Fruit fly (Drosophila melanogaster) whole organism, embryonic: ENCODE data around the gene CG43367.

ENCODE experiments used
- Atf6 ChIP-seq: fragments of 200-800 bp; sonication (Bioruptor generic); IDR thresholded peaks from 2 replicates; pipeline ENCODE4 v1.3.6; 2022; ENCODE audit warnings: missing biosample characterization, missing genetic modification characterization
- BEAF-32 ChIP-seq: fragments of 200-800 bp; sonication (Bioruptor generic); optimal IDR thresholded peaks from 3 replicates; lab custom pipeline; 2017; ENCODE audit warnings: missing biosample characterization, missing genetic modification characterization, mild to moderate bottlenecking, moderate library complexity, missing genetic modification reagents
- CG10147 ChIP-seq: fragments of 200-800 bp; sonication (Bioruptor generic); optimal IDR thresholded peaks from 2 replicates; lab custom pipeline; 2019; ENCODE audit warnings: missing biosample characterization, mild to moderate bottlenecking, missing genetic modification characterization, moderate library complexity
- CG10366 ChIP-seq: fragments of 200-800 bp; sonication (Bioruptor generic); IDR thresholded peaks from 2 replicates; pipeline ENCODE4 v1.3.6; 2022; ENCODE audit warnings: missing biosample characterization, missing genetic modification characterization
- CG10979 ChIP-seq: fragments of 200-800 bp; sonication (Bioruptor generic); optimal IDR thresholded peaks from 2 replicates; lab custom pipeline; 2018; ENCODE audit warnings: missing biosample characterization, mild to moderate bottlenecking, missing genetic modification characterization, moderate library complexity
- CG13624 ChIP-seq: fragments of 200-800 bp; sonication (Bioruptor generic); optimal IDR thresholded peaks from 2 replicates; lab custom pipeline; 2016; ENCODE audit warnings: missing biosample characterization, missing genetic modification characterization
- CG13775 ChIP-seq: fragments of 200-800 bp; sonication (Bioruptor generic); optimal IDR thresholded peaks from 3 replicates; lab custom pipeline; 2017; ENCODE audit warnings: missing biosample characterization, mild to moderate bottlenecking, missing genetic modification characterization
- CG17829 ChIP-seq: fragments of 200-800 bp; optimal IDR thresholded peaks from 2 replicates; lab custom pipeline; 2019; ENCODE audit warnings: missing biosample characterization, mild to moderate bottlenecking, missing genetic modification characterization, moderate library complexity
- CG2120 ChIP-seq: fragments of 200-800 bp; sonication (Bioruptor generic); optimal IDR thresholded peaks from 3 replicates; lab custom pipeline; 2016; ENCODE audit warnings: missing biosample characterization, missing genetic modification characterization
- CG2678 ChIP-seq: fragments of 200-800 bp; sonication (Bioruptor generic); optimal IDR thresholded peaks from 3 replicates; lab custom pipeline; 2019; ENCODE audit warnings: missing biosample characterization, mild to moderate bottlenecking, missing genetic modification characterization, moderate library complexity
- CG30403 ChIP-seq: fragments of 200-800 bp; sonication (Bioruptor generic); optimal IDR thresholded peaks from 3 replicates; lab custom pipeline; 2016; ENCODE audit warnings: missing biosample characterization, missing genetic modification characterization
- CG31224 ChIP-seq: fragments of 200-800 bp; sonication (Bioruptor generic); IDR thresholded peaks from 2 replicates; pipeline ENCODE4 v1.3.6; 2022; ENCODE audit warnings: missing biosample characterization, missing genetic modification characterization
- CG31441 ChIP-seq: fragments of 200-800 bp; sonication (Bioruptor generic); IDR thresholded peaks from 2 replicates; pipeline ENCODE4 v1.3.6; 2022; ENCODE audit warnings: missing biosample characterization, missing genetic modification characterization
- CG3163 ChIP-seq: fragments of 200-800 bp; sonication (Bioruptor generic); optimal IDR thresholded peaks from 3 replicates; lab custom pipeline; 2016; ENCODE audit warnings: missing biosample characterization, missing genetic modification characterization
- CG4424 ChIP-seq: fragments of 200-800 bp; sonication (Bioruptor generic); optimal IDR thresholded peaks from 3 replicates; lab custom pipeline; 2016; ENCODE audit warnings: missing biosample characterization, missing genetic modification characterization
- CG4707 ChIP-seq: fragments of 200-800 bp; sonication (Bioruptor generic); optimal IDR thresholded peaks from 2 replicates; lab custom pipeline; 2018; ENCODE audit warnings: missing biosample characterization, mild to moderate bottlenecking, missing genetic modification characterization, moderate library complexity
- CG7839 ChIP-seq: fragments of 200-800 bp; sonication (Bioruptor generic); optimal IDR thresholded peaks from 3 replicates; lab custom pipeline; 2018; ENCODE audit warnings: missing biosample characterization, mild to moderate bottlenecking, missing genetic modification characterization, moderate library complexity
- CG7987 ChIP-seq: fragments of 200-800 bp; sonication (Bioruptor generic); optimal IDR thresholded peaks from 2 replicates; lab custom pipeline; 2018; ENCODE audit warnings: missing biosample characterization, mild to moderate bottlenecking, missing genetic modification characterization, moderate library complexity
- CG8089 ChIP-seq: fragments of 200-800 bp; sonication (Bioruptor generic); optimal IDR thresholded peaks from 3 replicates; lab custom pipeline; 2016; ENCODE audit warnings: missing biosample characterization, missing genetic modification characterization
- CG9215 ChIP-seq: fragments of 200-800 bp; sonication (Bioruptor generic); IDR thresholded peaks from 2 replicates; pipeline ENCODE4 v1.3.6; 2022; ENCODE audit warnings: missing biosample characterization, missing genetic modification characterization
- CG9817 ChIP-seq: fragments of 200-800 bp; sonication (Bioruptor generic); optimal IDR thresholded peaks from 2 replicates; lab custom pipeline; 2018; ENCODE audit warnings: missing biosample characterization, mild to moderate bottlenecking, missing genetic modification characterization, moderate library complexity
- Camta ChIP-seq: fragments of 200-800 bp; sonication (Bioruptor generic); optimal IDR thresholded peaks from 2 replicates; lab custom pipeline; 2016; ENCODE audit warnings: missing biosample characterization, missing genetic modification characterization
- CoRest ChIP-seq: fragments of 200-800 bp; sonication (Bioruptor generic); optimal IDR thresholded peaks from 3 replicates; lab custom pipeline; 2018; ENCODE audit warnings: missing biosample characterization, mild to moderate bottlenecking, missing genetic modification characterization, moderate library complexity
- Doc3 ChIP-seq: fragments of 200-800 bp; sonication (Bioruptor generic); IDR thresholded peaks from 3 replicates; pipeline ENCODE4 v1.3.6; 2022; ENCODE audit warnings: missing biosample characterization, missing genetic modification characterization; ENCODE audit not compliant: partially characterized antibody
- Hr3 ChIP-seq: fragments of 200-800 bp; sonication (Bioruptor generic); optimal IDR thresholded peaks from 3 replicates; lab custom pipeline; 2016; ENCODE audit warnings: missing biosample characterization, missing genetic modification characterization
- Jarid2 ChIP-seq: fragments of 200-800 bp; sonication (Bioruptor generic); optimal IDR thresholded peaks from 3 replicates; lab custom pipeline; 2017; ENCODE audit warnings: mild to moderate bottlenecking, missing biosample characterization, missing genetic modification reagents, missing genetic modification characterization
- Med ChIP-seq: fragments of 200-800 bp; sonication (Bioruptor generic); peaks from one replicate; lab custom pipeline; 2016; ENCODE audit warnings: missing biosample characterization, missing genetic modification characterization, mild to moderate bottlenecking, inconsistent platforms, moderate library complexity
- Mrtf ChIP-seq: fragments of 200-800 bp; sonication (Bioruptor generic); IDR thresholded peaks from 3 replicates; pipeline ENCODE4 v1.3.6; 2022; ENCODE audit warnings: missing biosample characterization, missing genetic modification characterization
- NK7.1 ChIP-seq: fragments of 200-800 bp; sonication (Bioruptor generic); optimal IDR thresholded peaks from 3 replicates; lab custom pipeline; 2016; ENCODE audit warnings: missing biosample characterization, missing genetic modification characterization
- Nf-YC ChIP-seq: fragments of 200-800 bp; optimal IDR thresholded peaks from 3 replicates; lab custom pipeline; 2019; ENCODE audit warnings: missing biosample characterization, mild to moderate bottlenecking, missing genetic modification characterization, moderate library complexity
- Stat92E ChIP-seq, 3 experiments: fragments of >200 bp in 2 of 3; fragments of 200-800 bp in 1 of 3; sonication (Bioruptor generic) in 1 of 3; optimal IDR thresholded peaks; 2 replicates each; lab custom pipeline; 2017 to 2019; ENCODE audit warnings: missing biosample characterization in 3 of 3, missing genetic modification characterization in 3 of 3, mild to moderate bottlenecking in 1 of 3, moderate library complexity in 1 of 3
- TFAM ChIP-seq: fragments of 200-800 bp; sonication (Bioruptor generic); optimal IDR thresholded peaks from 2 replicates; lab custom pipeline; 2017; ENCODE audit warnings: missing biosample characterization, missing genetic modification characterization, inconsistent platforms
- Trl ChIP-seq, 3 experiments: fragments of >200 bp in 2 of 3; fragments of 200-800 bp in 1 of 3; sonication (Bioruptor generic) in 1 of 3; optimal IDR thresholded peaks; 2 replicates in 1 of 3; 3 replicates in 2 of 3; lab custom pipeline; 2016 to 2017; ENCODE audit warnings: missing biosample characterization in 1 of 3, missing genetic modification characterization in 1 of 3
- ato ChIP-seq: fragments of 200-800 bp; sonication (Bioruptor generic); IDR thresholded peaks from 2 replicates; pipeline ENCODE4 v1.3.6; 2022; ENCODE audit warnings: missing biosample characterization, missing genetic modification characterization; ENCODE audit not compliant: partially characterized antibody
- br ChIP-seq: fragments of >200 bp; optimal IDR thresholded peaks from 2 replicates; lab custom pipeline; 2017
- crc ChIP-seq: fragments of 200-800 bp; sonication (Bioruptor generic); optimal IDR thresholded peaks from 2 replicates; lab custom pipeline; 2016; ENCODE audit warnings: missing biosample characterization, missing genetic modification characterization
- dati ChIP-seq: fragments of 200-800 bp; sonication (Bioruptor generic); IDR thresholded peaks from 2 replicates; pipeline ENCODE4 v1.3.6; 2022; ENCODE audit warnings: missing biosample characterization, missing genetic modification characterization
- dmrt11E ChIP-seq: fragments of 200-800 bp; sonication (Bioruptor generic); optimal IDR thresholded peaks from 3 replicates; lab custom pipeline; 2018; ENCODE audit warnings: missing biosample characterization, mild to moderate bottlenecking, missing genetic modification characterization, moderate library complexity
- dmrt99B ChIP-seq: fragments of 200-800 bp; sonication (Bioruptor generic); optimal IDR thresholded peaks from 2 replicates; lab custom pipeline; 2018; ENCODE audit warnings: missing biosample characterization, mild to moderate bottlenecking, missing genetic modification characterization, moderate library complexity
- eve ChIP-seq, 2 experiments: fragments of >200 bp; optimal IDR thresholded peaks; 2 replicates each; lab custom pipeline; 2017; ENCODE audit warnings: missing biosample characterization in 2 of 2, missing genetic modification characterization in 2 of 2
- gem ChIP-seq: fragments of 200-800 bp; sonication (Bioruptor generic); optimal IDR thresholded peaks from 2 replicates; lab custom pipeline; 2019; ENCODE audit warnings: missing biosample characterization, mild to moderate bottlenecking, missing genetic modification characterization, moderate library complexity
- h ChIP-seq: fragments of >200 bp; optimal IDR thresholded peaks from 2 replicates; lab custom pipeline; 2017
- hth ChIP-seq: fragments of >200 bp; optimal IDR thresholded peaks from 2 replicates; lab custom pipeline; 2017; ENCODE audit warnings: inconsistent platforms
- nerfin-1 ChIP-seq: fragments of 200-800 bp; sonication (Bioruptor generic); optimal IDR thresholded peaks from 3 replicates; lab custom pipeline; 2019; ENCODE audit warnings: missing biosample characterization, mild to moderate bottlenecking, missing genetic modification characterization, moderate library complexity
- nerfin-2 ChIP-seq: fragments of 200-800 bp; sonication (Bioruptor generic); IDR thresholded peaks from 2 replicates; pipeline ENCODE4 v1.3.6; 2022; ENCODE audit warnings: missing biosample characterization, missing genetic modification characterization; ENCODE audit not compliant: partially characterized antibody
- sima ChIP-seq: fragments of 200-800 bp; sonication (Bioruptor generic); optimal IDR thresholded peaks from 2 replicates; lab custom pipeline; 2016; ENCODE audit warnings: missing biosample characterization, missing genetic modification characterization
- slbo ChIP-seq: fragments of 200-800 bp; sonication (Bioruptor generic); IDR thresholded peaks from 2 replicates; pipeline ENCODE4 v1.3.6; 2022; ENCODE audit warnings: missing biosample characterization, missing genetic modification characterization
- sr ChIP-seq: fragments of 200-800 bp; sonication (Bioruptor generic); IDR thresholded peaks from 3 replicates; pipeline ENCODE4 v1.3.6; 2022; ENCODE audit warnings: missing biosample characterization, missing genetic modification characterization
- stc ChIP-seq: fragments of 200-800 bp; sonication (Bioruptor generic); IDR thresholded peaks from 2 replicates; pipeline ENCODE4 v1.3.6; 2022; ENCODE audit warnings: missing biosample characterization, missing genetic modification characterization
- vfl ChIP-seq: fragments of 200-800 bp; sonication (Bioruptor generic); optimal IDR thresholded peaks from 2 replicates; lab custom pipeline; 2016; ENCODE audit warnings: missing biosample characterization, missing genetic modification characterization
- zfh2 ChIP-seq: fragments of 200-800 bp; sonication (Bioruptor generic); optimal IDR thresholded peaks from 2 replicates; lab custom pipeline; 2016; ENCODE audit warnings: missing biosample characterization, missing genetic modification characterization

The CG43367 gene

dm6 chr3L:4232724-4233367 lies 39.1 kb downstream of the CG43367 start (continued):
- TF ChIP-seq eve (GFP tag; optimal IDR thresholded peaks at IDR 0.05; lab: Kevin White, UChicago) (peak in 1 of 2 experiments; percentile 5), nerfin-2 (GFP tag; lab: Robert Waterston, UW) (no peak), nerfin-1 (tag; lab: Kevin White, UChicago) (no peak), hth (lab: Kevin White, UChicago) (no peak), CoRest (tag; lab: Kevin White, UChicago) (peak; percentile 31), Atf6 (GFP tag; lab: Robert Waterston, UW) (no peak), Stat92E (GFP tag; optimal IDR thresholded peaks at IDR 0.05; lab: Kevin White, UChicago) (no peak), CG10366 (GFP tag; lab: Robert Waterston, UW) (no peak), CG7987 (GFP tag; lab: Kevin White, UChicago) (no peak), sima (GFP tag; lab: Kevin White, UChicago) (no peak), dmrt99B (peak; percentile 44), Trl (optimal IDR thresholded peaks at IDR 0.05; lab: Kevin White, UChicago) (no peak), Trl (GFP tag; optimal IDR thresholded peaks at IDR 0.05; lab: Kevin White, UChicago) (no peak), CG10979 (tag; lab: Kevin White, UChicago) (peak; percentile 31), sr (GFP tag; lab: Robert Waterston, UW) (no peak), CG4707 (GFP tag; lab: Kevin White, UChicago) (no peak), CG2678 (tag; lab: Kevin White, UChicago) (peak; percentile 48), CG7839 (tag; lab: Kevin White, UChicago) (peak; percentile 48), CG13775 (GFP tag; lab: Kevin White, UChicago) (no peak), ato (no peak), stc (GFP tag; lab: Robert Waterston, UW) (no peak), TFAM (GFP tag; lab: Kevin White, UChicago) (no peak), CG2120 (GFP tag; lab: Kevin White, UChicago) (peak; percentile 41), Jarid2 (no peak), CG31441 (peak; percentile 30; the same call in 1 of the 2 replicates), CG9817 (tag; lab: Kevin White, UChicago) (peak; percentile 12), crc (GFP tag; lab: Kevin White, UChicago) (no peak), h (no peak), vfl (GFP tag; lab: Kevin White, UChicago) (no peak), zfh2 (GFP tag; lab: Kevin White, UChicago) (no peak), dmrt11E (tag; lab: Kevin White, UChicago) (peak; percentile 36), CG10147 (GFP tag; lab: Kevin White, UChicago) (no peak), NK7.1 (GFP tag; lab: Kevin White, UChicago) (no peak), CG17829 (tag; lab: Kevin White, UChicago) (no peak), CG13624 (GFP tag; lab: Kevin White, UChicago) (no peak), br (lab: Kevin White, UChicago) (no peak), Med (peak; percentile 73), CG3163 (GFP tag; lab: Kevin White, UChicago) (no peak), Mrtf (GFP tag; lab: Robert Waterston, UW) (no peak), Nf-YC (no peak), CG9215 (GFP tag; lab: Robert Waterston, UW) (no peak), Hr3 (GFP tag; lab: Kevin White, UChicago) (no peak), CG30403 (GFP tag; lab: Kevin White, UChicago) (peak; percentile 45), slbo (GFP tag; lab: Robert Waterston, UW) (no peak), dati (GFP tag; lab: Robert Waterston, UW) (no peak), gem (tag; lab: Kevin White, UChicago) (peak; percentile 59), BEAF-32 (no peak), CG31224 (GFP tag; lab: Robert Waterston, UW) (no peak), Camta (GFP tag; lab: Kevin White, UChicago) (no peak), Doc3 (GFP tag; lab: Robert Waterston, UW) (no peak), CG8089 (GFP tag; lab: Kevin White, UChicago) (no peak), CG4424 (peak; percentile 21)
